Worm (Caenorhabditis elegans) whole organism, L1 larva: ENCODE data around the gene sek-3.

Experiments
- C16A3.4 ChIP-seq: fragments of 150-350 bp; optimal IDR thresholded peaks from 2 replicates; lab custom pipeline; 2014; ENCODE audit warnings: missing biosample characterization, missing genetic modification characterization
- Y116A8C.19 ChIP-seq: sonication (generic microtip); optimal IDR thresholded peaks from 2 replicates; lab custom pipeline; 2016; ENCODE audit warnings: missing compliant biosample characterization, missing genetic modification characterization, borderline replicate concordance
- blmp-1 ChIP-seq: fragments of 150-350 bp; optimal IDR thresholded peaks from 2 replicates; lab custom pipeline; 2014; ENCODE audit warnings: missing biosample characterization, missing genetic modification characterization
- ceh-82 ChIP-seq, 3 experiments: fragments of 150-350 bp in 1 of 3; sonication (generic microtip) in 2 of 3; optimal IDR thresholded peaks; 2 replicates each; lab custom pipeline; 2014 to 2017; ENCODE audit warnings: missing biosample characterization in 3 of 3, missing genetic modification characterization in 3 of 3
- ces-1 ChIP-seq: fragments of 150-350 bp; optimal IDR thresholded peaks from 2 replicates; lab custom pipeline; 2014; ENCODE audit warnings: missing biosample characterization, missing genetic modification reagents, missing genetic modification characterization
- dsc-1 ChIP-seq: sonication (generic microtip); optimal IDR thresholded peaks from 2 replicates; lab custom pipeline; 2016; ENCODE audit warnings: mild to moderate bottlenecking, missing genetic modification characterization, missing compliant biosample characterization
- efl-1 ChIP-seq, 4 experiments: fragments of 150-350 bp; optimal IDR thresholded peaks in 3 of 4; peaks in 1 of 4; 1 replicate in 1 of 4; 2 replicates in 3 of 4; lab custom pipeline; 2014; ENCODE audit warnings: missing biosample characterization in 2 of 4, missing genetic modification characterization in 2 of 4, missing genetic modification reagents in 2 of 4
- efl-3 ChIP-seq: fragments of 200-800 bp; sonication (Bioruptor generic); optimal IDR thresholded peaks from 2 replicates; lab custom pipeline; 2018; ENCODE audit warnings: mild to moderate bottlenecking, missing genetic modification characterization, missing compliant biosample characterization
- egl-27 ChIP-seq, 2 experiments: fragments of 150-350 bp in 1 of 2; sonication (generic microtip); optimal IDR thresholded peaks; 3 replicates each; lab custom pipeline; 2017 to 2018; ENCODE audit warnings: missing biosample characterization in 2 of 2, missing genetic modification characterization in 2 of 2, missing genetic modification reagents in 2 of 2
- elt-3 ChIP-seq, 6 experiments: fragments of 150-350 bp in 1 of 6; sonication (generic microtip); optimal IDR thresholded peaks; 2 replicates each; lab custom pipeline; 2017 to 2018; ENCODE audit warnings: missing biosample characterization in 6 of 6, missing genetic modification characterization in 6 of 6, inconsistent platforms in 1 of 6
- grh-1 ChIP-seq: fragments of 200-800 bp; sonication (Bioruptor generic); IDR thresholded peaks from 2 replicates; pipeline ENCODE4 v1.3.6; 2022; ENCODE audit warnings: missing genetic modification reagents, missing genetic modification characterization, missing compliant biosample characterization
- hlh-4 ChIP-seq: sonication (generic microtip); optimal IDR thresholded peaks from 2 replicates; lab custom pipeline; 2016; ENCODE audit warnings: mild to moderate bottlenecking, missing genetic modification characterization, missing compliant biosample characterization
- irx-1 ChIP-seq: sonication (generic microtip); optimal IDR thresholded peaks from 2 replicates; lab custom pipeline; 2016; ENCODE audit warnings: missing genetic modification characterization, missing compliant biosample characterization
- jun-1 ChIP-seq: fragments of 150-350 bp; optimal IDR thresholded peaks from 2 replicates; lab custom pipeline; 2014; ENCODE audit warnings: missing biosample characterization, missing genetic modification reagents, missing genetic modification characterization
- lin-13 ChIP-seq: fragments of 150-350 bp; optimal IDR thresholded peaks from 2 replicates; lab custom pipeline; 2014; ENCODE audit warnings: missing biosample characterization, missing genetic modification reagents, missing genetic modification characterization
- lin-14 ChIP-seq: fragments of 200-800 bp; sonication (Bioruptor generic); optimal IDR thresholded peaks from 2 replicates; lab custom pipeline; 2018; ENCODE audit warnings: mild to moderate bottlenecking, missing genetic modification characterization, moderate library complexity, missing compliant biosample characterization
- lin-35 ChIP-seq, 2 experiments: fragments of 150-350 bp; optimal IDR thresholded peaks; 2 replicates each; lab custom pipeline; 2014; ENCODE audit warnings: missing biosample characterization in 2 of 2, missing genetic modification characterization in 2 of 2, missing genetic modification reagents in 2 of 2
- lir-3 ChIP-seq: sonication (generic microtip); optimal IDR thresholded peaks from 2 replicates; lab custom pipeline; 2016; ENCODE audit warnings: mild to moderate bottlenecking, missing genetic modification characterization, moderate library complexity, missing compliant biosample characterization; ENCODE audit not compliant: poor library complexity
- lsy-2 ChIP-seq, 2 experiments: fragments of 150-350 bp; optimal IDR thresholded peaks; 2 replicates each; lab custom pipeline; 2014; ENCODE audit warnings: missing biosample characterization in 2 of 2, missing genetic modification characterization in 2 of 2
- mab-9 ChIP-seq: fragments of 200-800 bp; sonication (Bioruptor generic); IDR thresholded peaks from 2 replicates; pipeline ENCODE4 v1.3.6; 2022; ENCODE audit warnings: missing genetic modification reagents, missing genetic modification characterization, missing compliant biosample characterization
- mdl-1 ChIP-seq, 2 experiments: fragments of 150-350 bp; optimal IDR thresholded peaks; 2 replicates each; lab custom pipeline; 2014 to 2017; ENCODE audit warnings: missing biosample characterization in 2 of 2, missing genetic modification characterization in 2 of 2, inconsistent platforms in 1 of 2
- mef-2 ChIP-seq: fragments of 150-350 bp; optimal IDR thresholded peaks from 2 replicates; lab custom pipeline; 2014; ENCODE audit warnings: missing biosample characterization, missing genetic modification characterization
- nhr-11 ChIP-seq: fragments of 150-350 bp; optimal IDR thresholded peaks from 2 replicates; lab custom pipeline; 2014; ENCODE audit warnings: missing biosample characterization, missing genetic modification characterization
- nhr-19 ChIP-seq: fragments of 200-800 bp; sonication (Bioruptor generic); conservative IDR thresholded peaks from 2 replicates; pipeline ENCODE4 v1.3.6; 2022; ENCODE audit warnings: missing genetic modification characterization, missing compliant biosample characterization
- nhr-20 ChIP-seq: sonication (generic microtip); optimal IDR thresholded peaks from 2 replicates; lab custom pipeline; 2016; ENCODE audit warnings: mild to moderate bottlenecking, missing genetic modification characterization, missing compliant biosample characterization
- nhr-47 ChIP-seq: sonication (generic microtip); optimal IDR thresholded peaks from 2 replicates; lab custom pipeline; 2016; ENCODE audit warnings: mild to moderate bottlenecking, missing genetic modification characterization, moderate library complexity, missing compliant biosample characterization
- nhr-71 ChIP-seq: sonication (generic microtip); optimal IDR thresholded peaks from 2 replicates; lab custom pipeline; 2016; ENCODE audit warnings: mild to moderate bottlenecking, missing genetic modification characterization, moderate library complexity, missing compliant biosample characterization
- nhr-77 ChIP-seq: fragments of 150-350 bp; optimal IDR thresholded peaks from 2 replicates; lab custom pipeline; 2014; ENCODE audit warnings: missing biosample characterization, missing genetic modification characterization
- nhr-84 ChIP-seq: sonication (generic microtip); optimal IDR thresholded peaks from 2 replicates; lab custom pipeline; 2017; ENCODE audit warnings: missing biosample characterization, missing genetic modification characterization
- nhr-85 ChIP-seq: sonication (generic microtip); peaks from one replicate; lab custom pipeline; 2016; ENCODE audit warnings: missing genetic modification characterization, inconsistent platforms, missing compliant biosample characterization
- nhr-90 ChIP-seq: sonication (generic microtip); optimal IDR thresholded peaks from 2 replicates; lab custom pipeline; 2016; ENCODE audit warnings: mild to moderate bottlenecking, missing genetic modification characterization, missing compliant biosample characterization; ENCODE audit not compliant: poor library complexity
- rnt-1 ChIP-seq: sonication (generic microtip); optimal IDR thresholded peaks from 2 replicates; lab custom pipeline; 2016; ENCODE audit warnings: mild to moderate bottlenecking, missing genetic modification characterization, moderate library complexity, missing compliant biosample characterization
- snpc-4 ChIP-seq: fragments of 150-350 bp; optimal IDR thresholded peaks from 2 replicates; lab custom pipeline; 2014; ENCODE audit warnings: missing biosample characterization, missing genetic modification characterization
- snu-23 ChIP-seq: sonication (generic microtip); optimal IDR thresholded peaks from 2 replicates; lab custom pipeline; 2016; ENCODE audit warnings: missing genetic modification characterization, missing compliant biosample characterization
- swsn-7 ChIP-seq: sonication (generic microtip); optimal IDR thresholded peaks from 2 replicates; lab custom pipeline; 2016; ENCODE audit warnings: missing genetic modification characterization, missing compliant biosample characterization
- tbx-2 ChIP-seq: sonication (generic microtip); optimal IDR thresholded peaks from 2 replicates; lab custom pipeline; 2016; ENCODE audit warnings: missing genetic modification characterization, missing compliant biosample characterization
- unc-130 ChIP-seq: fragments of 150-350 bp; optimal IDR thresholded peaks from 2 replicates; lab custom pipeline; 2017; ENCODE audit warnings: missing biosample characterization, missing genetic modification characterization, inconsistent platforms
- unc-86 ChIP-seq: sonication (generic microtip); optimal IDR thresholded peaks from 2 replicates; lab custom pipeline; 2016; ENCODE audit warnings: missing genetic modification characterization, missing compliant biosample characterization
- vab-15 ChIP-seq: sonication (generic microtip); optimal IDR thresholded peaks from 2 replicates; lab custom pipeline; 2017; ENCODE audit warnings: missing genotype, mild to moderate bottlenecking, missing genetic modification characterization, missing compliant biosample characterization
- xbp-1 ChIP-seq: sonication (generic microtip); optimal IDR thresholded peaks from 2 replicates; lab custom pipeline; 2016; ENCODE audit warnings: missing genetic modification characterization, missing compliant biosample characterization
- ztf-11 ChIP-seq, 2 experiments: sonication (generic microtip); optimal IDR thresholded peaks; 2 replicates each; lab custom pipeline; 2016 to 2017; ENCODE audit warnings: missing genetic modification characterization in 2 of 2, missing biosample characterization in 1 of 2, missing compliant biosample characterization in 1 of 2
- ztf-4 ChIP-seq: fragments of 150-350 bp; optimal IDR thresholded peaks from 2 replicates; lab custom pipeline; 2014; ENCODE audit warnings: missing biosample characterization, missing genetic modification characterization

The sek-3 gene

DNA sequence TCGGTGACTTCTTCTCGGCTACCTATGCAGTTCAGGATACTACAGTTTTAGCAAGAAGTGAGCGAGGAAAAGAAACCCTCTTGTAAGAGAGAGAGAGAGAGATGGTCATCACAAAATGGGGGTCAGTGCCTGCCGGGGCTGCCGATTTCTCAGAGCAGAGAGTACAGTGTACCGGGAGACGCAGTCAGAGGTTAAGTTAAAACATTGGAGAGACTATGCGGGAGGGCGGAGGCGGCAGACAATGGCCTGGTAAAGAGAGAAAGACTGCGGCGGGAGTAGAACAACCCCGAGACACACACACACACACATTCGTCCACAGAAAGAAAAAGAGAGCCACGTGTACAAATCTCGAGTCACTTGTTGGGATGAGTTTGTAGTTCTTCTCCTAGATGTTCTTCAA lies 46.3 kb upstream of the sek-3 start:
- TF ChIP-seq nhr-11 (tag; lab: Kevin White, UChicago) = no peak
- TF ChIP-seq nhr-19 (GFP tag; lab: Robert Waterston, UW) = peak; percentile 51
- no peak for TF ChIP-seq Y116A8C.19
- peak; percentile 20 for TF ChIP-seq irx-1 (tag; lab: Kevin White, UChicago)
- TF ChIP-seq efl-3 (GFP tag; lab: Kevin White, UChicago) = no peak
- TF ChIP-seq mdl-1 (tag; optimal IDR thresholded peaks at IDR 0.05; lab: Kevin White, UChicago) = peak in 1 of 2 experiments; percentile 72
- TF ChIP-seq nhr-20 (tag; lab: Kevin White, UChicago) = peak; percentile 67
- TF ChIP-seq nhr-47 (tag; lab: Kevin White, UChicago) = peak; percentile 40
- peak; percentile 37 for TF ChIP-seq lir-3
- 0 out of 2 replicates have a peak, but pooled peaks have one; percentile 34 for TF ChIP-seq grh-1 (GFP tag; lab: Robert Waterston, UW)
- TF ChIP-seq blmp-1 = peak; percentile 8
- TF ChIP-seq egl-27 (tag; optimal IDR thresholded peaks at IDR 0.05; lab: Kevin White, UChicago) = peak in 1 of 2 experiments; percentile 16
- TF ChIP-seq ceh-82 (tag; optimal IDR thresholded peaks at IDR 0.05; lab: Kevin White, UChicago) = peak in 1 of 3 experiments; percentile 46
- peak; percentile 24 for TF ChIP-seq nhr-90 (tag; lab: Kevin White, UChicago)
- peak in 1 of 2 experiments; percentile 9 for TF ChIP-seq ztf-11 (tag; optimal IDR thresholded peaks at IDR 0.05; lab: Kevin White, UChicago)
- peak; percentile 20 for TF ChIP-seq mef-2 (tag; lab: Kevin White, UChicago)
- peak; percentile 58 for TF ChIP-seq tbx-2 (tag; lab: Kevin White, UChicago)
- peak; percentile 54 for TF ChIP-seq lsy-2 (tag; optimal IDR thresholded peaks at IDR 0.05; lab: Kevin White, UChicago)
- TF ChIP-seq rnt-1 (tag; lab: Kevin White, UChicago) = peak; percentile 74
- peak; percentile 57 for TF ChIP-seq unc-130 (tag; lab: Kevin White, UChicago)
- TF ChIP-seq hlh-4 (tag; lab: Kevin White, UChicago) = no peak
- no peak for TF ChIP-seq C16A3.4 (tag; lab: Kevin White, UChicago)
- peak; percentile 50 for TF ChIP-seq swsn-7 (tag; lab: Kevin White, UChicago)
- peak; percentile 80 for TF ChIP-seq xbp-1 (tag; lab: Kevin White, UChicago)
- TF ChIP-seq ces-1 (GFP tag; lab: Kevin White, UChicago) = no peak
- TF ChIP-seq lin-14 = peak; percentile 91
- no peak for TF ChIP-seq jun-1 (tag; lab: Kevin White, UChicago)
- TF ChIP-seq lin-13 (GFP tag; lab: Kevin White, UChicago) = no peak
- TF ChIP-seq dsc-1 (tag; lab: Kevin White, UChicago) = peak; percentile 34
- TF ChIP-seq elt-3 (tag; optimal IDR thresholded peaks at IDR 0.05; lab: Kevin White, UChicago) = peak in 2 of 6 experiments; percentile 2 to 20
- peak; percentile 26 for TF ChIP-seq nhr-85 (tag; lab: Kevin White, UChicago)
- peak; percentile 18 for TF ChIP-seq ztf-4 (tag; lab: Kevin White, UChicago)
- peak; percentile 80 for TF ChIP-seq nhr-71 (tag; lab: Kevin White, UChicago)
- TF ChIP-seq snu-23 (GFP tag; lab: Kevin White, UChicago) = peak; percentile 78
- no peak for TF ChIP-seq mab-9 (GFP tag; lab: Robert Waterston, UW)
- no peak for TF ChIP-seq snpc-4 (tag; lab: Kevin White, UChicago)
- TF ChIP-seq nhr-77 (tag; lab: Kevin White, UChicago) = peak; percentile 28
- no peak for TF ChIP-seq unc-86 (tag; lab: Kevin White, UChicago)
- TF ChIP-seq lin-35 (GFP tag; optimal IDR thresholded peaks at IDR 0.05; lab: Kevin White, UChicago) = peak; percentile 25 to 52
- TF ChIP-seq efl-1 (optimal IDR thresholded peaks at IDR 0.05; lab: Kevin White, UChicago) = peak; percentile 26 to 40
- peak in 1 of 2 experiments; percentile 76 for TF ChIP-seq efl-1 (GFP tag; optimal IDR thresholded peaks at IDR 0.05 in 1 of 2; lab: Kevin White, UChicago)

DNA sequence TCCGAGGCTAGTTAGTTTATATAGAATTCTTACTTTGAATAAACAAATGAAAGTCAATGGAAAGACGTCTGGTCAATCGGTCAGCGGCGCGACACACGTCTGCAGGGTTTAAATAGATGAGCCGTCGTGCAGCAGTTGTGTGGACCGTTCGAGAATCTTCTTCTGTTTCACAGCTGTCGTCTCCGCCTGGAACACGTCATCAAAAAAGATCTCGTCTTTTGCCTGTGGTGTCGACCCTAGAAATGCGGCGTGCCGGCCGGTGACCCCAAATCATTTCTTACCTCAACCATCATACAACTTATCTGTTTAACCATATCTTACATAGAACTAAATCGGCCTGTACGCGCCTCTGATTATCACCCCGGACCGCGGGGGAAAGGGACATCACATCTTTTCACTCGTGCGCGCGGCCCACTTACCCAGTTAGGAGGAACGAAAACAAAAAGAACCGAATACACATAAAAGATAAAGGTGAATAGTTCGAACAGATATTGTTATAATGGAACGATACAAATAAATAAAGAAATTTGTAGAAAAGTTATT lies 45.6 kb upstream of the sek-3 start:
- TF ChIP-seq lsy-2 (tag; optimal IDR thresholded peaks at IDR 0.05; lab: Kevin White, UChicago) = peak in 1 of 2 experiments; percentile 19
- TF ChIP-seq blmp-1 = peak; percentile 91
- peak; percentile 2 for TF ChIP-seq nhr-85 (tag; lab: Kevin White, UChicago)
- peak; percentile 20 for TF ChIP-seq xbp-1 (tag; lab: Kevin White, UChicago)
- TF ChIP-seq lir-3 = no peak
- TF ChIP-seq nhr-19 (GFP tag; lab: Robert Waterston, UW) = no peak
- peak; percentile 47 for TF ChIP-seq rnt-1 (tag; lab: Kevin White, UChicago)
- no peak for TF ChIP-seq vab-15 (tag; lab: Kevin White, UChicago)
- TF ChIP-seq nhr-90 (tag; lab: Kevin White, UChicago) = no peak
- no peak for TF ChIP-seq Y116A8C.19
- no peak for TF ChIP-seq nhr-84 (tag; lab: Kevin White, UChicago)
- no peak for TF ChIP-seq elt-3 (tag; optimal IDR thresholded peaks at IDR 0.05; lab: Kevin White, UChicago)
- no peak for TF ChIP-seq ztf-11 (tag; optimal IDR thresholded peaks at IDR 0.05; lab: Kevin White, UChicago)
- TF ChIP-seq unc-86 (tag; lab: Kevin White, UChicago) = no peak
